Fruit fly (Drosophila melanogaster): ENCODE measurements around the gene knrl.
A peak's percentile ranks its signal among the peaks of the same experiment; 100 is the strongest.

knrl gene

DNA sequence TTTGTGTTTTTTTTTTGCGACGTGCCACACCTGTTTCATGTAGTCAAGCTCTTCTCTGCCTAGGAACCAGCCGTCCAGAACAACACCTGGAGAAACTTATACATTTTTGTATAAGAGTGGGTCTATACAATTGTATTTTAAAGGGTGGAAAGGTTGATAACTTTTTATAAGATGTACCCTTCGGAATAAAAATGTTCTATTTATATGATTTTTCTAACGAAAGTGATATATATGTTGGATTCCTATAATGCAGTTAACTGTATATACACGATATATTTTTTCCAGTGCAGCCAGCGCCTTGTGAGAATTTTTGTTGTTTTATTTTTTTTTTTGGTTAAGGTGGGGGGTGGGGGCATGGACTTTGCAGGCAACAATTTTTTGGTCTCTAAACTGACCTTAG lies 11.9 kb upstream of the knrl start (continued):
- TF ChIP-seq CG11762 (GFP tag; optimal IDR thresholded peaks at IDR 0.05; ENCODE audit: insufficient read depth): peak; percentile 22
- peak; percentile 60 for TF ChIP-seq CG3919 (GFP tag; optimal IDR thresholded peaks at IDR 0.05)
- peak; percentile 90 for TF ChIP-seq Ets96B (tag; optimal IDR thresholded peaks at IDR 0.05)
- peak; percentile 63 for TF ChIP-seq CG1621 (tag; optimal IDR thresholded peaks at IDR 0.05)
- no peak for TF ChIP-seq Met (GFP tag; optimal IDR thresholded peaks at IDR 0.05)
- peak; percentile 41 for TF ChIP-seq net (GFP tag; optimal IDR thresholded peaks at IDR 0.05)
- TF ChIP-seq Eip78C (GFP tag): peak; percentile 81
- TF ChIP-seq ss (GFP tag; optimal IDR thresholded peaks at IDR 0.05): peak; percentile 73 to 83
- TF ChIP-seq CG31627 (GFP tag; optimal IDR thresholded peaks at IDR 0.05): no peak
- peak; percentile 65 for TF ChIP-seq CG10631 (GFP tag; optimal IDR thresholded peaks at IDR 0.05)
- TF ChIP-seq OdsH (GFP tag; optimal IDR thresholded peaks at IDR 0.05): peak; percentile 57
- TF ChIP-seq spab (GFP tag; optimal IDR thresholded peaks at IDR 0.05): peak; percentile 83
- TF ChIP-seq CG11902 (GFP tag; optimal IDR thresholded peaks at IDR 0.05): no peak
- peak; percentile 34 to 39 for TF ChIP-seq salr (GFP tag; optimal IDR thresholded peaks at IDR 0.05)
- TF ChIP-seq CG11294 (GFP tag; IDR thresholded peaks at IDR 0.05): no peak
- TF ChIP-seq fd59A (GFP tag; optimal IDR thresholded peaks at IDR 0.05): peak; percentile 69

dm6 chr3L:20631836-20632235 lies 11.4 kb upstream of the knrl start:
- TF ChIP-seq Sox15 (GFP tag; optimal IDR thresholded peaks at IDR 0.05): no peak
- TF ChIP-seq Eip78C (GFP tag): peak; percentile 76
- TF ChIP-seq CG15336 (GFP tag; IDR thresholded peaks at IDR 0.05): peak; percentile 47
- TF ChIP-seq CG1621 (tag; optimal IDR thresholded peaks at IDR 0.05): no peak
- TF ChIP-seq vri (GFP tag; optimal IDR thresholded peaks at IDR 0.05): no peak
- no peak for TF ChIP-seq CG6276 (GFP tag; optimal IDR thresholded peaks at IDR 0.05)
- peak; percentile 37 for TF ChIP-seq CG32006 (GFP tag; optimal IDR thresholded peaks at IDR 0.05)
- TF ChIP-seq CG6163 (GFP tag; IDR thresholded peaks at IDR 0.05): peak; percentile 71
- no peak for TF ChIP-seq Hr38 (GFP tag; optimal IDR thresholded peaks at IDR 0.05)

DNA sequence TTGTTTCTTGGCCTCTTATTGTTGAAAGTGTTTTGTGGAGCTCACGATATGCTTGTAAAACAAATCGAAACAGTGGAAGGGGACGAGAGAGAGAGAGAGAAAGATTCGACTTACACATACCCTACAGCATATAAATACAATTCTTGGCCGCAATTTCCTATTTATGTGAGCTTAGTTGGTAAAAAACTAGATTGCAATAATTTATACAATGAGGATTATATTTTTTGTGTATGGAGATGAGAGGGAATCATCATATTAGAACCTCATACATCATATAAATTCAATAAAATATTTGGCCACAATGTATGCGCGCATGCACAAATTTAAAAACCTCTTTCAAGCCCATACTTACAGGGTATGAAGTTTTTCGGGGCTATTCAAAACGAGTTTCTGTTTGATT lies 10.1 kb upstream of the knrl start:
- TF ChIP-seq CG16779 (tag; optimal IDR thresholded peaks at IDR 0.05): no peak
- TF ChIP-seq esn (GFP tag; optimal IDR thresholded peaks at IDR 0.05): peak; percentile 62
- no peak for TF ChIP-seq CG6163 (GFP tag; IDR thresholded peaks at IDR 0.05)
- no peak for TF ChIP-seq Ets96B (tag; optimal IDR thresholded peaks at IDR 0.05)
- TF ChIP-seq Sox102F (GFP tag; optimal IDR thresholded peaks at IDR 0.05): peak; percentile 52
- no peak for TF ChIP-seq CG6276 (GFP tag; optimal IDR thresholded peaks at IDR 0.05)
- no peak for TF ChIP-seq CG10669 (GFP tag; optimal IDR thresholded peaks at IDR 0.05)
- TF ChIP-seq Hr38 (GFP tag; optimal IDR thresholded peaks at IDR 0.05): no peak
- TF ChIP-seq Sox14 (GFP tag; optimal IDR thresholded peaks at IDR 0.05): peak; percentile 28
- peak; percentile 47 for TF ChIP-seq Smox (GFP tag; optimal IDR thresholded peaks at IDR 0.05)
- no peak for TF ChIP-seq CG11762 (GFP tag; optimal IDR thresholded peaks at IDR 0.05; ENCODE audit: insufficient read depth)
- TF ChIP-seq dac (GFP tag; optimal IDR thresholded peaks at IDR 0.05): no peak
- no peak for TF ChIP-seq eg (GFP tag; IDR thresholded peaks at IDR 0.05)
- no peak for TF ChIP-seq CG32006 (GFP tag; optimal IDR thresholded peaks at IDR 0.05)
- peak; percentile 49 for TF ChIP-seq acj6 (GFP tag; optimal IDR thresholded peaks at IDR 0.05)
- TF ChIP-seq CG8632 (GFP tag; optimal IDR thresholded peaks at IDR 0.05): peak; percentile 35
- TF ChIP-seq Ets21C (GFP tag; optimal IDR thresholded peaks at IDR 0.05): peak; percentile 28
- no peak for TF ChIP-seq dsx (GFP tag; optimal IDR thresholded peaks at IDR 0.05; ENCODE audit: poor library complexity, severe bottlenecking)
- TF ChIP-seq fd59A (GFP tag; optimal IDR thresholded peaks at IDR 0.05): no peak
- TF ChIP-seq Sox15 (GFP tag; optimal IDR thresholded peaks at IDR 0.05): no peak
- peak; percentile 34 for TF ChIP-seq CG11902 (GFP tag; optimal IDR thresholded peaks at IDR 0.05)
- no peak for TF ChIP-seq Eip93F (GFP tag; optimal IDR thresholded peaks at IDR 0.05)
- no peak for TF ChIP-seq fkh (GFP tag; optimal IDR thresholded peaks at IDR 0.05)
- peak; percentile 52 for TF ChIP-seq cyc (GFP tag; optimal IDR thresholded peaks at IDR 0.05)
- peak; percentile 9 for TF ChIP-seq CG10631 (GFP tag; optimal IDR thresholded peaks at IDR 0.05)
- TF ChIP-seq Eip78C (GFP tag): peak; percentile 84
- no peak for TF ChIP-seq CG6854 (GFP tag; optimal IDR thresholded peaks at IDR 0.05)
- peak; percentile 48 for TF ChIP-seq lz (GFP tag; optimal IDR thresholded peaks at IDR 0.05)
- TF ChIP-seq Hr39 (GFP tag; optimal IDR thresholded peaks at IDR 0.05): peak; percentile 55
- peak; percentile 44 for TF ChIP-seq CG6792 (GFP tag; optimal IDR thresholded peaks at IDR 0.05)
- peak; percentile 18 for TF ChIP-seq CG8319 (GFP tag; optimal IDR thresholded peaks at IDR 0.05)
- no peak for TF ChIP-seq CG8119 (GFP tag; IDR thresholded peaks at IDR 0.05)
- TF ChIP-seq fd85E (GFP tag; optimal IDR thresholded peaks at IDR 0.05): no peak
- no peak for TF ChIP-seq vri (GFP tag; optimal IDR thresholded peaks at IDR 0.05)
- TF ChIP-seq Hr4 (GFP tag; optimal IDR thresholded peaks at IDR 0.05): no peak
- TF ChIP-seq Blimp-1 (GFP tag; optimal IDR thresholded peaks at IDR 0.05): no peak
- peak; percentile 53 for TF ChIP-seq CG31627 (GFP tag; optimal IDR thresholded peaks at IDR 0.05)
